Fruit fly (Drosophila melanogaster): ENCODE results near the gene Lsp1beta.
A peak's percentile ranks its signal among the peaks of the same experiment; 100 is the strongest.

The Lsp1beta gene

dm6 chr2L:898316-898715, at the start of gene Lsp1beta:
TSS of gene Lsp1beta (plus strand) at chr2L:898500.
- no peak for TF ChIP-seq CG3032 (tag; optimal IDR thresholded peaks at IDR 0.05)
- no peak for TF ChIP-seq dac (GFP tag; optimal IDR thresholded peaks at IDR 0.05)
- TF ChIP-seq ss (GFP tag; optimal IDR thresholded peaks at IDR 0.05): no peak
- TF ChIP-seq CG6163 (GFP tag; IDR thresholded peaks at IDR 0.05): no peak
- TF ChIP-seq OdsH (GFP tag; optimal IDR thresholded peaks at IDR 0.05): no peak
- TF ChIP-seq CG8119 (GFP tag; IDR thresholded peaks at IDR 0.05): no peak
- TF ChIP-seq Smox (GFP tag; optimal IDR thresholded peaks at IDR 0.05): no peak
- no peak for TF ChIP-seq fd85E (GFP tag; optimal IDR thresholded peaks at IDR 0.05)
- no peak for TF ChIP-seq CG4318 (GFP tag; optimal IDR thresholded peaks at IDR 0.05)
- TF ChIP-seq svp (GFP tag): peak; percentile 97
- no peak for TF ChIP-seq lz (GFP tag; optimal IDR thresholded peaks at IDR 0.05)
- TF ChIP-seq acj6 (GFP tag; optimal IDR thresholded peaks at IDR 0.05): no peak
- TF ChIP-seq CG3919 (GFP tag; optimal IDR thresholded peaks at IDR 0.05): no peak
- no peak for TF ChIP-seq CG32006 (GFP tag; optimal IDR thresholded peaks at IDR 0.05)
- peak; percentile 16 for TF ChIP-seq vri (GFP tag; optimal IDR thresholded peaks at IDR 0.05)
- TF ChIP-seq CG31627 (GFP tag; optimal IDR thresholded peaks at IDR 0.05): no peak
- TF ChIP-seq salr (GFP tag; optimal IDR thresholded peaks at IDR 0.05): no peak

DNA sequence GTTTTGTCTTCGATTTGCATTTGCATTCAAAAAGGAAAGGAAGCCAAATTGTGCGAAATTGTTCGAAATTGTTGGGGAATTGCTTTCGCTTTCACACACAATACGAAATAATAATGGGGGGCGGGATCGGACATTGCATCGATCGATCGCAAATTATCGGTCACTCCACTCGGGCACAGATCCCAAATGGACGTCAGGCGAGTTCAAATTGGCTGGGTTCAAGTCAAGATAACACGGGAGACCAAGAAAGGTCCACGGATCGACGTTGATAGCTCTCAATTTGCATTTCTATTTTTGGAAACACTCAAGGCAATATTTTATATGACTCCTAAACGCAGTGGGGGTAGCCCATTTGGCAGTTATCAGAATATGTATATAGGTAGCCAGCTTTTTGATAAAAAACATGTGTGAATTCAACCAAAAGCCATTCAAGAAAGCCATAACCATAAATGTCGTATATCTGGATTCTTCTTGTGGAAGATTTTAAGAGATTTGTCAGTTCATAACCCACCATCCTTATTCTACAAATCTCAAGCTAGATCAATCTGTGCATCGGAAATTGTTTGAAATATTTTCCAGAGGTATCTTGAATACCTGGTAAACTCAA, 49.1 kb upstream of the Lsp1beta start:
- TF ChIP-seq Eip93F (GFP tag; optimal IDR thresholded peaks at IDR 0.05): peak; percentile 32
- TF ChIP-seq svp (GFP tag): peak; percentile 99
- TF ChIP-seq CG6163 (GFP tag; IDR thresholded peaks at IDR 0.05): no peak

- TF ChIP-seq CG7368 (GFP tag; optimal IDR thresholded peaks at IDR 0.05) (no peak), Met (GFP tag; optimal IDR thresholded peaks at IDR 0.05) (no peak), CG6808 (GFP tag; optimal IDR thresholded peaks at IDR 0.05) (no peak), dsx (GFP tag; optimal IDR thresholded peaks at IDR 0.05; ENCODE audit: poor library complexity, severe bottlenecking) (no peak), CG3032 (tag; optimal IDR thresholded peaks at IDR 0.05) (no peak), Hr39 (GFP tag; optimal IDR thresholded peaks at IDR 0.05) (no peak), CG34406 (GFP tag; optimal IDR thresholded peaks at IDR 0.05) (no peak), CG9139 (GFP tag; optimal IDR thresholded peaks at IDR 0.05) (no peak), ss (GFP tag; optimal IDR thresholded peaks at IDR 0.05) (no peak), achi (GFP tag; optimal IDR thresholded peaks at IDR 0.05) (no peak), CG32006 (GFP tag; optimal IDR thresholded peaks at IDR 0.05) (no peak)
These were observed 48.4 kb upstream of the Lsp1beta start for dm6 chr2L:849787-850512.

- TF ChIP-seq Met (GFP tag; optimal IDR thresholded peaks at IDR 0.05): peak; percentile 27
- TF ChIP-seq CG6276 (GFP tag; optimal IDR thresholded peaks at IDR 0.05): no peak
- no peak for TF ChIP-seq CG34406 (GFP tag; optimal IDR thresholded peaks at IDR 0.05)
- TF ChIP-seq Eip93F (GFP tag; optimal IDR thresholded peaks at IDR 0.05): no peak
- peak; percentile 18 for TF ChIP-seq topi (GFP tag; optimal IDR thresholded peaks at IDR 0.05)
- peak; percentile 86 for TF ChIP-seq svp (GFP tag)
- peak; percentile 40 for TF ChIP-seq Lpt (GFP tag; optimal IDR thresholded peaks at IDR 0.05)
- peak; percentile 37 for TF ChIP-seq CG6808 (GFP tag; optimal IDR thresholded peaks at IDR 0.05)
- TF ChIP-seq CG9139 (GFP tag; optimal IDR thresholded peaks at IDR 0.05): peak; percentile 33
- peak; percentile 15 for TF ChIP-seq cyc (GFP tag; optimal IDR thresholded peaks at IDR 0.05)
- peak; percentile 61 for TF ChIP-seq vri (GFP tag; optimal IDR thresholded peaks at IDR 0.05)
- TF ChIP-seq Smox (GFP tag; optimal IDR thresholded peaks at IDR 0.05): no peak
- peak; percentile 27 for TF ChIP-seq CG3919 (GFP tag; optimal IDR thresholded peaks at IDR 0.05)
- TF ChIP-seq CG8632 (GFP tag; optimal IDR thresholded peaks at IDR 0.05): no peak
- peak; percentile 51; the same call in 1 of the 3 replicates for TF ChIP-seq eg (GFP tag; IDR thresholded peaks at IDR 0.05)
- TF ChIP-seq CG32006 (GFP tag; optimal IDR thresholded peaks at IDR 0.05): no peak
- peak; percentile 46; the same call in 1 of the 2 replicates for TF ChIP-seq CG15336 (GFP tag; IDR thresholded peaks at IDR 0.05)
- no peak for TF ChIP-seq Gug (GFP tag; IDR thresholded peaks at IDR 0.05)
- peak; percentile 49 for TF ChIP-seq esn (GFP tag; optimal IDR thresholded peaks at IDR 0.05)
- TF ChIP-seq CG8119 (GFP tag; IDR thresholded peaks at IDR 0.05): peak; percentile 13; the same call in 1 of the 3 replicates
- no peak for TF ChIP-seq CG11762 (GFP tag; optimal IDR thresholded peaks at IDR 0.05; ENCODE audit: insufficient read depth)
- TF ChIP-seq net (GFP tag; optimal IDR thresholded peaks at IDR 0.05): peak; percentile 21
- TF ChIP-seq fkh (GFP tag; optimal IDR thresholded peaks at IDR 0.05): peak; percentile 90
- TF ChIP-seq CG3032 (tag; optimal IDR thresholded peaks at IDR 0.05): peak; percentile 11
- TF ChIP-seq Sox15 (GFP tag; optimal IDR thresholded peaks at IDR 0.05): no peak
- no peak for TF ChIP-seq spab (GFP tag; optimal IDR thresholded peaks at IDR 0.05)
- no peak for TF ChIP-seq CG11902 (GFP tag; optimal IDR thresholded peaks at IDR 0.05)
- peak; percentile 38 to 48 for TF ChIP-seq ss (GFP tag; optimal IDR thresholded peaks at IDR 0.05)
- TF ChIP-seq dsx (GFP tag; optimal IDR thresholded peaks at IDR 0.05; ENCODE audit: poor library complexity, severe bottlenecking): peak; percentile 58
These were observed 47.5 kb upstream of the Lsp1beta start, which contains the start of gene drongo for dm6 chr2L:850727-851257. TSS of gene drongo (minus strand) at chr2L:851071.
